Worm (Caenorhabditis elegans) whole organism, mixed stage, embryonic: ENCODE data around the gene bud-13.

Source experiments
- nhr-76 ChIP-seq: sonication (generic microtip); optimal IDR thresholded peaks from 2 replicates; lab custom pipeline; 2017; ENCODE audit warnings: missing biosample characterization, missing genetic modification characterization
- sptf-1 ChIP-seq: sonication (generic microtip); optimal IDR thresholded peaks from 2 replicates; lab custom pipeline; 2017; ENCODE audit warnings: mild to moderate bottlenecking, missing genetic modification characterization, moderate library complexity, missing compliant biosample characterization
- tbx-8 ChIP-seq: fragments of 200-800 bp; sonication (Bioruptor generic); optimal IDR thresholded peaks from 2 replicates; lab custom pipeline; 2018; ENCODE audit warnings: mild to moderate bottlenecking, missing genetic modification characterization, moderate library complexity, missing compliant biosample characterization
- unc-39 ChIP-seq: fragments of 150-350 bp; optimal IDR thresholded peaks from 2 replicates; lab custom pipeline; 2014; ENCODE audit warnings: missing biosample characterization, missing genetic modification characterization
- unc-62 ChIP-seq: fragments of 150-350 bp; optimal IDR thresholded peaks from 2 replicates; lab custom pipeline; 2014; ENCODE audit warnings: missing biosample characterization, missing genetic modification reagents, missing genetic modification characterization

DNA sequence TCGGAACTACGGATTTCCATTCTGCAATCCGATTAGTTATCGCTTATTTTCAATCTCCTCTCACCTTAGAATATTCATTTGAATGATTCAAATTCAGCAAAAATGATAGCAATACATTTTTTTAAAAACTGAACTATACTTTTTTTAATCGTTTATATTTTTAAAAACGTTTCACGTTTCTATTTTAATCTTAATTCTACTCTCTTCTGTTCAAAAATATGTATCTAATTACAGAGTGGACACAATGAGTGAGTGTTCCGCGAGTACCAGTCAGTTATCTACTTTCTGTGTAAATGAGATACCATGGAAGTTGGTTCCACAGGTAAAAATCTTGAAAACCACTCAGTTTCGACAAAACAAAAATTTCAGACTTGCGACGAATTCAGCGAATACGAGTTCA, 35.0 kb upstream of the bud-13 start, which contains the start of the genes F59B2.15 and zif-1:
- TF ChIP-seq tbx-8 (GFP tag; lab: Kevin White, UChicago) (no peak), sptf-1 (tag; lab: Kevin White, UChicago) (no peak), unc-39 (tag; lab: Kevin White, UChicago) (no peak), unc-62 (GFP tag; lab: Kevin White, UChicago) (no peak), nhr-76 (tag; lab: Kevin White, UChicago) (no peak)
